Worm (Caenorhabditis elegans) whole organism, L1 larva: ENCODE measurements around the gene C27A7.6.

Experiments used
- C04F5.9 ChIP-seq: sonication (generic microtip); optimal IDR thresholded peaks from 2 replicates; lab custom pipeline; 2016; ENCODE audit warnings: missing genetic modification characterization, missing compliant biosample characterization
- C16A3.4 ChIP-seq: fragments of 150-350 bp; optimal IDR thresholded peaks from 2 replicates; lab custom pipeline; 2014; ENCODE audit warnings: missing biosample characterization, missing genetic modification characterization
- C34B4.2 ChIP-seq: sonication (generic microtip); optimal IDR thresholded peaks from 2 replicates; lab custom pipeline; 2017; ENCODE audit warnings: mild to moderate bottlenecking, missing genetic modification characterization, missing compliant biosample characterization
- aha-1 ChIP-seq: fragments of 150-350 bp; optimal IDR thresholded peaks from 2 replicates; lab custom pipeline; 2014; ENCODE audit warnings: missing biosample characterization, missing genetic modification characterization
- alr-1 ChIP-seq: fragments of 200-800 bp; sonication (Bioruptor generic); optimal IDR thresholded peaks from 2 replicates; lab custom pipeline; 2018; ENCODE audit warnings: borderline replicate concordance, mild to moderate bottlenecking, missing genetic modification characterization, missing compliant biosample characterization
- ama-1 ChIP-seq: fragments of 150-350 bp; optimal IDR thresholded peaks from 2 replicates; lab custom pipeline; 2014
- ceh-8 ChIP-seq: fragments of 200-800 bp; sonication (Bioruptor generic); optimal IDR thresholded peaks from 2 replicates; lab custom pipeline; 2018; ENCODE audit warnings: mild to moderate bottlenecking, missing genetic modification characterization, moderate library complexity, missing compliant biosample characterization
- ceh-82 ChIP-seq, 3 experiments: fragments of 150-350 bp in 1 of 3; sonication (generic microtip) in 2 of 3; optimal IDR thresholded peaks; 2 replicates each; lab custom pipeline; 2014 to 2017; ENCODE audit warnings: missing biosample characterization in 3 of 3, missing genetic modification characterization in 3 of 3
- ceh-88 ChIP-seq: fragments of 200-800 bp; sonication (Bioruptor generic); IDR thresholded peaks from 2 replicates; pipeline ENCODE4 v1.3.6; 2022; ENCODE audit warnings: missing genetic modification characterization, missing compliant biosample characterization
- ceh-90 ChIP-seq: sonication (generic microtip); optimal IDR thresholded peaks from 2 replicates; lab custom pipeline; 2016; ENCODE audit warnings: missing genetic modification characterization, missing compliant biosample characterization
- ces-1 ChIP-seq: fragments of 150-350 bp; optimal IDR thresholded peaks from 2 replicates; lab custom pipeline; 2014; ENCODE audit warnings: missing biosample characterization, missing genetic modification reagents, missing genetic modification characterization
- dsc-1 ChIP-seq: sonication (generic microtip); optimal IDR thresholded peaks from 2 replicates; lab custom pipeline; 2016; ENCODE audit warnings: mild to moderate bottlenecking, missing genetic modification characterization, missing compliant biosample characterization
- efl-1 ChIP-seq, 4 experiments: fragments of 150-350 bp; optimal IDR thresholded peaks in 3 of 4; peaks in 1 of 4; 1 replicate in 1 of 4; 2 replicates in 3 of 4; lab custom pipeline; 2014; ENCODE audit warnings: missing biosample characterization in 2 of 4, missing genetic modification characterization in 2 of 4, missing genetic modification reagents in 2 of 4
- egl-13 ChIP-seq: sonication (generic microtip); optimal IDR thresholded peaks from 2 replicates; lab custom pipeline; 2016; ENCODE audit warnings: missing genotype, missing genetic modification reagents, missing genetic modification characterization, missing compliant biosample characterization
- egl-27 ChIP-seq, 2 experiments: fragments of 150-350 bp in 1 of 2; sonication (generic microtip); optimal IDR thresholded peaks; 3 replicates each; lab custom pipeline; 2017 to 2018; ENCODE audit warnings: missing biosample characterization in 2 of 2, missing genetic modification characterization in 2 of 2, missing genetic modification reagents in 2 of 2
- elt-3 ChIP-seq, 6 experiments: fragments of 150-350 bp in 1 of 6; sonication (generic microtip); optimal IDR thresholded peaks; 2 replicates each; lab custom pipeline; 2017 to 2018; ENCODE audit warnings: missing biosample characterization in 6 of 6, missing genetic modification characterization in 6 of 6, inconsistent platforms in 1 of 6
- ets-5 ChIP-seq: fragments of 200-800 bp; sonication (Bioruptor generic); IDR thresholded peaks from 2 replicates; pipeline ENCODE4 v1.3.6; 2022; ENCODE audit warnings: missing genetic modification characterization, missing compliant biosample characterization
- fkh-10 ChIP-seq: sonication (generic microtip); optimal IDR thresholded peaks from 2 replicates; lab custom pipeline; 2017; ENCODE audit warnings: missing biosample characterization, missing genetic modification reagents, missing genetic modification characterization
- fkh-4 ChIP-seq: sonication (generic microtip); optimal IDR thresholded peaks from 2 replicates; lab custom pipeline; 2016; ENCODE audit warnings: missing compliant biosample characterization, missing genetic modification characterization, borderline replicate concordance
- grh-1 ChIP-seq: fragments of 200-800 bp; sonication (Bioruptor generic); IDR thresholded peaks from 2 replicates; pipeline ENCODE4 v1.3.6; 2022; ENCODE audit warnings: missing genetic modification reagents, missing genetic modification characterization, missing compliant biosample characterization
- hlh-17 ChIP-seq: fragments of 200-800 bp; sonication (Bioruptor generic); optimal IDR thresholded peaks from 2 replicates; lab custom pipeline; 2018; ENCODE audit warnings: missing genetic modification characterization, mild to moderate bottlenecking, missing compliant biosample characterization, moderate library complexity, borderline replicate concordance
- lin-35 ChIP-seq, 2 experiments: fragments of 150-350 bp; optimal IDR thresholded peaks; 2 replicates each; lab custom pipeline; 2014; ENCODE audit warnings: missing biosample characterization in 2 of 2, missing genetic modification characterization in 2 of 2, missing genetic modification reagents in 2 of 2
- lin-39 ChIP-seq: fragments of 150-350 bp; optimal IDR thresholded peaks from 2 replicates; lab custom pipeline; 2014; ENCODE audit warnings: missing biosample characterization, missing genetic modification reagents, missing genetic modification characterization
- lir-3 ChIP-seq: sonication (generic microtip); optimal IDR thresholded peaks from 2 replicates; lab custom pipeline; 2016; ENCODE audit warnings: mild to moderate bottlenecking, missing genetic modification characterization, moderate library complexity, missing compliant biosample characterization; ENCODE audit not compliant: poor library complexity
- mdl-1 ChIP-seq, 2 experiments: fragments of 150-350 bp; optimal IDR thresholded peaks; 2 replicates each; lab custom pipeline; 2014 to 2017; ENCODE audit warnings: missing biosample characterization in 2 of 2, missing genetic modification characterization in 2 of 2, inconsistent platforms in 1 of 2
- mep-1 ChIP-seq: fragments of 150-350 bp; optimal IDR thresholded peaks from 2 replicates; lab custom pipeline; 2014; ENCODE audit warnings: missing biosample characterization, missing genetic modification characterization
- nhr-12 ChIP-seq: sonication (generic microtip); optimal IDR thresholded peaks from 2 replicates; lab custom pipeline; 2017; ENCODE audit warnings: missing biosample characterization, missing genetic modification characterization
- nhr-19 ChIP-seq: fragments of 200-800 bp; sonication (Bioruptor generic); conservative IDR thresholded peaks from 2 replicates; pipeline ENCODE4 v1.3.6; 2022; ENCODE audit warnings: missing genetic modification characterization, missing compliant biosample characterization
- nhr-20 ChIP-seq: sonication (generic microtip); optimal IDR thresholded peaks from 2 replicates; lab custom pipeline; 2016; ENCODE audit warnings: mild to moderate bottlenecking, missing genetic modification characterization, missing compliant biosample characterization
- nhr-237 ChIP-seq: fragments of 150-350 bp; optimal IDR thresholded peaks from 2 replicates; lab custom pipeline; 2014; ENCODE audit warnings: missing biosample characterization, missing genetic modification characterization
- nhr-28 ChIP-seq: fragments of 150-350 bp; optimal IDR thresholded peaks from 2 replicates; lab custom pipeline; 2014; ENCODE audit warnings: missing biosample characterization, missing genetic modification characterization
- nhr-76 ChIP-seq: sonication (generic microtip); optimal IDR thresholded peaks from 2 replicates; lab custom pipeline; 2017; ENCODE audit warnings: missing biosample characterization, missing genetic modification characterization
- nhr-77 ChIP-seq: fragments of 150-350 bp; optimal IDR thresholded peaks from 2 replicates; lab custom pipeline; 2014; ENCODE audit warnings: missing biosample characterization, missing genetic modification characterization
- nhr-85 ChIP-seq: sonication (generic microtip); peaks from one replicate; lab custom pipeline; 2016; ENCODE audit warnings: missing genetic modification characterization, inconsistent platforms, missing compliant biosample characterization
- pax-3 ChIP-seq: fragments of 200-800 bp; sonication (Bioruptor generic); optimal IDR thresholded peaks from 2 replicates; lab custom pipeline; 2018; ENCODE audit warnings: mild to moderate bottlenecking, missing genetic modification characterization, moderate library complexity, missing compliant biosample characterization
- pqm-1 ChIP-seq: sonication (generic microtip); optimal IDR thresholded peaks from 3 replicates; lab custom pipeline; 2017; ENCODE audit warnings: missing biosample characterization, missing genetic modification characterization
- rnt-1 ChIP-seq: sonication (generic microtip); optimal IDR thresholded peaks from 2 replicates; lab custom pipeline; 2016; ENCODE audit warnings: mild to moderate bottlenecking, missing genetic modification characterization, moderate library complexity, missing compliant biosample characterization
- skn-1 ChIP-seq: fragments of 150-350 bp; optimal IDR thresholded peaks from 2 replicates; lab custom pipeline; 2014; ENCODE audit warnings: missing biosample characterization, missing genetic modification characterization
- snpc-4 ChIP-seq: fragments of 150-350 bp; optimal IDR thresholded peaks from 2 replicates; lab custom pipeline; 2014; ENCODE audit warnings: missing biosample characterization, missing genetic modification characterization
- snu-23 ChIP-seq: sonication (generic microtip); optimal IDR thresholded peaks from 2 replicates; lab custom pipeline; 2016; ENCODE audit warnings: missing genetic modification characterization, missing compliant biosample characterization
- sptf-1 ChIP-seq: fragments of 150-350 bp; optimal IDR thresholded peaks from 2 replicates; lab custom pipeline; 2014; ENCODE audit warnings: missing biosample characterization, missing genetic modification characterization
- sup-37 ChIP-seq: fragments of 200-800 bp; sonication (Bioruptor generic); optimal IDR thresholded peaks from 2 replicates; lab custom pipeline; 2018; ENCODE audit warnings: mild to moderate bottlenecking, missing genetic modification characterization, missing compliant biosample characterization
- swsn-7 ChIP-seq: sonication (generic microtip); optimal IDR thresholded peaks from 2 replicates; lab custom pipeline; 2016; ENCODE audit warnings: missing genetic modification characterization, missing compliant biosample characterization
- tbx-2 ChIP-seq: sonication (generic microtip); optimal IDR thresholded peaks from 2 replicates; lab custom pipeline; 2016; ENCODE audit warnings: missing genetic modification characterization, missing compliant biosample characterization
- tlp-1 ChIP-seq: fragments of 150-350 bp; optimal IDR thresholded peaks from 2 replicates; lab custom pipeline; 2014; ENCODE audit warnings: missing biosample characterization, missing genetic modification characterization
- unc-130 ChIP-seq: fragments of 150-350 bp; optimal IDR thresholded peaks from 2 replicates; lab custom pipeline; 2017; ENCODE audit warnings: missing biosample characterization, missing genetic modification characterization, inconsistent platforms
- unc-62 ChIP-seq: fragments of 150-350 bp; optimal IDR thresholded peaks from 2 replicates; lab custom pipeline; 2014; ENCODE audit warnings: missing biosample characterization, missing genetic modification reagents, missing genetic modification characterization
- unc-86 ChIP-seq: sonication (generic microtip); optimal IDR thresholded peaks from 2 replicates; lab custom pipeline; 2016; ENCODE audit warnings: missing genetic modification characterization, missing compliant biosample characterization
- unc-98 ChIP-seq: fragments of 200-800 bp; sonication (Bioruptor generic); IDR thresholded peaks from 2 replicates; pipeline ENCODE4 v1.3.6; 2022; ENCODE audit warnings: missing genetic modification characterization, missing compliant biosample characterization
- vab-15 ChIP-seq: sonication (generic microtip); optimal IDR thresholded peaks from 2 replicates; lab custom pipeline; 2017; ENCODE audit warnings: missing genotype, mild to moderate bottlenecking, missing genetic modification characterization, missing compliant biosample characterization
- xbp-1 ChIP-seq: sonication (generic microtip); optimal IDR thresholded peaks from 2 replicates; lab custom pipeline; 2016; ENCODE audit warnings: missing genetic modification characterization, missing compliant biosample characterization
- zag-1 ChIP-seq: fragments of 150-350 bp; optimal IDR thresholded peaks from 2 replicates; lab custom pipeline; 2014; ENCODE audit warnings: missing biosample characterization, missing genetic modification characterization
- zip-4 ChIP-seq: fragments of 200-800 bp; sonication (Bioruptor generic); optimal IDR thresholded peaks from 2 replicates; lab custom pipeline; 2018; ENCODE audit warnings: mild to moderate bottlenecking, missing genetic modification characterization, moderate library complexity, missing compliant biosample characterization
- ztf-4 ChIP-seq: fragments of 150-350 bp; optimal IDR thresholded peaks from 2 replicates; lab custom pipeline; 2014; ENCODE audit warnings: missing biosample characterization, missing genetic modification characterization

The C27A7.6 gene

ce11 chrV:12091759-12092158 lies 38.8 kb downstream of the C27A7.6 start, which contains the start of gene nhr-206 (continued):
- TF ChIP-seq unc-62: no peak
- peak; percentile 70 for TF ChIP-seq nhr-20 (tag; lab: Kevin White, UChicago)
- no peak for TF ChIP-seq fkh-10 (GFP tag; lab: Kevin White, UChicago)
- no peak for TF ChIP-seq ceh-8 (GFP tag; lab: Kevin White, UChicago)
- no peak for TF ChIP-seq egl-13 (tag; lab: Kevin White, UChicago)
- TF ChIP-seq elt-3 (tag; optimal IDR thresholded peaks at IDR 0.05; lab: Kevin White, UChicago): peak in 2 of 6 experiments; percentile 13 to 31
- no peak for TF ChIP-seq aha-1 (tag; lab: Kevin White, UChicago)
- peak; percentile 17 for TF ChIP-seq lir-3 (tag; lab: Kevin White, UChicago)
- no peak for TF ChIP-seq ceh-88
- no peak for TF ChIP-seq nhr-77 (tag; lab: Kevin White, UChicago)
- TF ChIP-seq unc-98 (GFP tag; lab: Robert Waterston, UW): no peak
- TF ChIP-seq pqm-1 (tag; lab: Kevin White, UChicago): no peak
- TF ChIP-seq skn-1 (tag; lab: Kevin White, UChicago): peak; percentile 10
- no peak for TF ChIP-seq ces-1
- peak in 1 of 2 experiments; percentile 58 for TF ChIP-seq lin-35 (GFP tag; optimal IDR thresholded peaks at IDR 0.05; lab: Kevin White, UChicago)
- no peak for TF ChIP-seq sptf-1
- TF ChIP-seq C16A3.4 (tag; lab: Kevin White, UChicago): no peak
- no peak for TF ChIP-seq tlp-1 (tag; lab: Kevin White, UChicago)
- TF ChIP-seq hlh-17 (GFP tag; lab: Kevin White, UChicago): no peak
- no peak for TF ChIP-seq nhr-237 (tag; lab: Kevin White, UChicago)
- TF ChIP-seq tbx-2: peak; percentile 9
- no peak for TF ChIP-seq vab-15
- TF ChIP-seq xbp-1 (tag; lab: Kevin White, UChicago): no peak
- no peak for TF ChIP-seq alr-1
- TF ChIP-seq mdl-1 (tag; optimal IDR thresholded peaks at IDR 0.05; lab: Kevin White, UChicago): peak in 1 of 2 experiments; percentile 40
- no peak for TF ChIP-seq pax-3
- TF ChIP-seq efl-1 (optimal IDR thresholded peaks at IDR 0.05; lab: Kevin White, UChicago): no peak
- no peak for TF ChIP-seq efl-1 (GFP tag; optimal IDR thresholded peaks at IDR 0.05 in 1 of 2; lab: Kevin White, UChicago)
- no peak for TF ChIP-seq ets-5 (GFP tag; lab: Robert Waterston, UW)
- TF ChIP-seq nhr-85 (tag; lab: Kevin White, UChicago): peak; percentile 77
- no peak for TF ChIP-seq C04F5.9 (tag; lab: Kevin White, UChicago)
- TF ChIP-seq C34B4.2: no peak
- no peak for TF ChIP-seq egl-27 (tag; optimal IDR thresholded peaks at IDR 0.05; lab: Kevin White, UChicago)
- TF ChIP-seq nhr-28 (tag; lab: Kevin White, UChicago): no peak
- no peak for TF ChIP-seq sup-37 (GFP tag; lab: Kevin White, UChicago)
- TF ChIP-seq nhr-76: no peak
- TF ChIP-seq lin-39 (tag; lab: Kevin White, UChicago): no peak
- TF ChIP-seq mep-1 (tag; lab: Kevin White, UChicago): peak; percentile 18
- no peak for TF ChIP-seq snpc-4
- TF ChIP-seq ceh-82 (tag; optimal IDR thresholded peaks at IDR 0.05; lab: Kevin White, UChicago): no peak
- TF ChIP-seq ztf-4 (tag; lab: Kevin White, UChicago): no peak
- no peak for TF ChIP-seq ceh-90
- no peak for TF ChIP-seq zip-4 (GFP tag; lab: Kevin White, UChicago)
- TF ChIP-seq dsc-1 (tag; lab: Kevin White, UChicago): no peak
- TF ChIP-seq unc-86 (tag; lab: Kevin White, UChicago): no peak
- TF ChIP-seq rnt-1: no peak
- no peak for TF ChIP-seq ama-1 (lab: Kevin White, UChicago)
- TF ChIP-seq nhr-19: peak; percentile 21; the same call in 1 of the 2 replicates
- TF ChIP-seq unc-130 (tag; lab: Kevin White, UChicago): no peak
- no peak for TF ChIP-seq fkh-4 (tag; lab: Kevin White, UChicago)
- TF ChIP-seq grh-1 (GFP tag; lab: Robert Waterston, UW): no peak
- TF ChIP-seq nhr-12 (tag; lab: Kevin White, UChicago): no peak
- no peak for TF ChIP-seq swsn-7 (tag; lab: Kevin White, UChicago)
- peak; percentile 52 for TF ChIP-seq snu-23 (GFP tag; lab: Kevin White, UChicago)
- no peak for TF ChIP-seq zag-1 (tag; lab: Kevin White, UChicago)
